Worm (Caenorhabditis elegans): ENCODE measurements around the gene F26G5.1.

ce11 chrV:4980094-4980493 is 4.8 kb downstream of the F26G5.1 start:
- TF ChIP-seq flt-1 (GFP tag; IDR thresholded peaks at IDR 0.05) (no peak), klf-2 (GFP tag; conservative IDR thresholded peaks at IDR 0.05) (no peak), tab-1 (GFP tag; IDR thresholded peaks at IDR 0.05) (no peak), ztf-29 (GFP tag; IDR thresholded peaks at IDR 0.05) (no peak), ztf-23 (GFP tag; IDR thresholded peaks at IDR 0.05) (no peak)

Measured in whole organism, midembryonic.